Fruit fly (Drosophila melanogaster) Kc167 (cell line): ENCODE measurements around the gene Oct-TyrR.

ENCODE experiments used
- Myc ChIP-seq: fragments of >200 bp; optimal IDR thresholded peaks from 2 replicates; lab custom pipeline; 2017; ENCODE audit warnings: missing external identifiers
- Sin3A ChIP-seq: fragments of >200 bp; optimal IDR thresholded peaks from 2 replicates; lab custom pipeline; 2018; ENCODE audit warnings: missing external identifiers
- h ChIP-seq: fragments of >200 bp; optimal IDR thresholded peaks from 3 replicates; lab custom pipeline; 2018; ENCODE audit warnings: missing external identifiers
- ttk ChIP-seq: sonication (Bioruptor generic); optimal IDR thresholded peaks from 2 replicates; lab custom pipeline; 2017; ENCODE audit warnings: missing external identifiers

DNA sequence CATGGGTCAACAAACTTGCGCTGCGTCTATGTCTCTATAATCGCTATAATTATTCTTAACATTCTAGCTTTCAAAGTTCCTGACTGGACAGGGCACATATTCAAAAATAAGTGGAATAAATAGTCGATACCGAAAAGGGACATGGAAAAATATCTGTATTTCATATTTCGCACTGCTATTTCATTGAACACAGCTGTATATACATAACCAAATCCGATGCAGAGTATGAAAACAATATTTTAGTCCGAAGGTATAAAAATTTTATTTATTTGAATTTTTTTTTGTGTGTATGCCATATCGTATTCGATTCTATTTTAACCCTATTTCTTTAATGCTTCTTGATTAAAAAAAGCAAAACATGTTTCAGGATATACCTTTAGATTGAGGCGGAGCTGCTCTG lies 38.0 kb downstream of the Oct-TyrR start:
- TF ChIP-seq ttk (lab: Kevin White, UChicago) (no peak), Sin3A (lab: Kevin White, UChicago) (no peak), Myc (lab: Kevin White, UChicago) (no peak), h (no peak)
